Fruit fly (Drosophila melanogaster) whole organism: ENCODE results near the gene Targ1.

ENCODE experiments used
- CG8478 ChIP-seq: fragments of >200 bp; optimal IDR thresholded peaks from 2 replicates; lab custom pipeline; 2018; ENCODE audit warnings: inconsistent platforms
- Dll ChIP-seq: fragments of >200 bp; optimal IDR thresholded peaks from 2 replicates; lab custom pipeline; 2017
- EcR ChIP-seq, 2 experiments: fragments of >200 bp; optimal IDR thresholded peaks; 2 replicates each; lab custom pipeline; 2017; ENCODE audit warnings: missing biosample characterization in 2 of 2, missing genetic modification characterization in 2 of 2, missing genetic modification reagents in 2 of 2
- psq ChIP-seq: fragments of >200 bp; optimal IDR thresholded peaks from 2 replicates; lab custom pipeline; 2017

- TF ChIP-seq Dll (lab: Kevin White, UChicago) (no peak), CG8478 (lab: Kevin White, UChicago) (no peak), EcR (GFP tag; optimal IDR thresholded peaks at IDR 0.05; lab: Kevin White, UChicago) (peak in 1 of 2 experiments; percentile 97), psq (lab: Kevin White, UChicago) (no peak)
Observed at dm6 chr3L:21225642-21226041, 23.0 kb upstream of the Targ1 start.
